Worm (Caenorhabditis elegans): ENCODE data around the gene C17B7.9.

Gene C17B7.9

ce11 chrV:3297764-3298163 lies 34.2 kb downstream of the C17B7.9 start, which contains the start of gene srx-122 (continued):
- TF ChIP-seq ceh-22 (tag; optimal IDR thresholded peaks at IDR 0.05) = no peak

- TF ChIP-seq fax-1 (tag; optimal IDR thresholded peaks at IDR 0.05) (no peak), unc-3 (GFP tag; conservative IDR thresholded peaks at IDR 0.05) (no peak), unc-3 (tag; optimal IDR thresholded peaks at IDR 0.05) (no peak), npax-4 (tag; optimal IDR thresholded peaks at IDR 0.05) (no peak), hlh-30 (tag; optimal IDR thresholded peaks at IDR 0.05; ENCODE audit: insufficient read depth) (no peak), madf-2 (tag; optimal IDR thresholded peaks at IDR 0.05) (no peak), ceh-24 (tag; optimal IDR thresholded peaks at IDR 0.05) (no peak), F13H6.1 (tag; optimal IDR thresholded peaks at IDR 0.05) (no peak), hlh-8 (tag; optimal IDR thresholded peaks at IDR 0.05) (no peak), ceh-31 (tag; optimal IDR thresholded peaks at IDR 0.05) (no peak), ceh-22 (tag; optimal IDR thresholded peaks at IDR 0.05) (no peak), pha-2 (tag; optimal IDR thresholded peaks at IDR 0.05) (no peak), fkh-6 (tag; optimal IDR thresholded peaks at IDR 0.05) (no peak)
Measured at ce11 chrV:3295368-3295767, 36.6 kb downstream of the C17B7.9 start.

- no peak for TF ChIP-seq pag-3 (tag; optimal IDR thresholded peaks at IDR 0.05; ENCODE audit: borderline replicate concordance)
- TF ChIP-seq ama-1 (optimal IDR thresholded peaks at IDR 0.05) = no peak
Measured at ce11 chrV:3289267-3289666, 42.7 kb downstream of the C17B7.9 start, which contains the start of gene F35F10.6. TSS of gene F35F10.6 (minus strand) at chrV:3289367.

ce11 chrV:3288134-3288533 lies 43.8 kb downstream of the C17B7.9 start:
- no peak for TF ChIP-seq ahr-1 (tag; optimal IDR thresholded peaks at IDR 0.05)
- TF ChIP-seq dmd-4 (tag; optimal IDR thresholded peaks at IDR 0.05; ENCODE audit: borderline replicate concordance) = no peak
- no peak for TF ChIP-seq npax-4 (tag; optimal IDR thresholded peaks at IDR 0.05)
- no peak for TF ChIP-seq ceh-34 (tag; optimal IDR thresholded peaks at IDR 0.05)
- TF ChIP-seq pros-1 (tag; optimal IDR thresholded peaks at IDR 0.05) = no peak
- no peak for TF ChIP-seq ceh-9 (tag; optimal IDR thresholded peaks at IDR 0.05)
- TF ChIP-seq unc-42 (tag; optimal IDR thresholded peaks at IDR 0.05) = no peak
- no peak for TF ChIP-seq ztf-16 (tag; optimal IDR thresholded peaks at IDR 0.05)
- TF ChIP-seq ceh-30 (tag; optimal IDR thresholded peaks at IDR 0.05) = no peak
- TF ChIP-seq sdc-2 (tag; optimal IDR thresholded peaks at IDR 0.05) = no peak
- TF ChIP-seq pqm-1 (tag; optimal IDR thresholded peaks at IDR 0.05) = no peak
- TF ChIP-seq eyg-1 (tag; optimal IDR thresholded peaks at IDR 0.05) = no peak
- TF ChIP-seq zip-5 (tag; optimal IDR thresholded peaks at IDR 0.05) = no peak
- TF ChIP-seq odd-2 (tag; optimal IDR thresholded peaks at IDR 0.05) = no peak
- no peak for TF ChIP-seq hlh-30 (tag; optimal IDR thresholded peaks at IDR 0.05; ENCODE audit: insufficient read depth)
- TF ChIP-seq Y22D7AL.16 (tag; optimal IDR thresholded peaks at IDR 0.05) = no peak

ce11 chrV:3287330-3287729 lies 44.6 kb downstream of the C17B7.9 start, which contains the start of gene F35F10.7:
TSS of gene F35F10.7 (minus strand) at chrV:3287430.
- no peak for TF ChIP-seq pqm-1 (tag; optimal IDR thresholded peaks at IDR 0.05)
- TF ChIP-seq ahr-1 (tag; optimal IDR thresholded peaks at IDR 0.05) = no peak
- TF ChIP-seq ttx-3 (tag; optimal IDR thresholded peaks at IDR 0.05) = no peak
- no peak for TF ChIP-seq elt-2 (tag; optimal IDR thresholded peaks at IDR 0.05)
- no peak for TF ChIP-seq ceh-2 (tag; optimal IDR thresholded peaks at IDR 0.05)
- TF ChIP-seq sdc-2 (tag; optimal IDR thresholded peaks at IDR 0.05) = no peak
- no peak for TF ChIP-seq nhr-232 (tag; optimal IDR thresholded peaks at IDR 0.05)
- no peak for TF ChIP-seq eyg-1 (tag; optimal IDR thresholded peaks at IDR 0.05)
- TF ChIP-seq pax-1 (tag; optimal IDR thresholded peaks at IDR 0.05) = no peak
- no peak for TF ChIP-seq unc-55 (GFP tag; optimal IDR thresholded peaks at IDR 0.05)
- no peak for TF ChIP-seq dve-1 (tag; optimal IDR thresholded peaks at IDR 0.05)
- TF ChIP-seq ceh-48 (tag; optimal IDR thresholded peaks at IDR 0.05) = no peak
- no peak for TF ChIP-seq ceh-19 (GFP tag; optimal IDR thresholded peaks at IDR 0.05)
- no peak for TF ChIP-seq ceh-34 (tag; optimal IDR thresholded peaks at IDR 0.05)
- TF ChIP-seq tbx-2 (tag; optimal IDR thresholded peaks at IDR 0.05) = no peak
- TF ChIP-seq unc-42 (tag; optimal IDR thresholded peaks at IDR 0.05) = no peak
- no peak for TF ChIP-seq rnt-1 (tag; optimal IDR thresholded peaks at IDR 0.05)
- no peak for TF ChIP-seq C38D4.7 (GFP tag; optimal IDR thresholded peaks at IDR 0.05)

Measured in whole organism, late embryonic.